Fruit fly (Drosophila melanogaster): ENCODE measurements around the gene CG31676.

CG31676 gene

dm6 chr2L:20840462-20841038 is at the start of gene CG31676 (continued):
- TF ChIP-seq Meics (GFP tag; optimal IDR thresholded peaks at IDR 0.05) (peak; percentile 52), CG11247 (GFP tag; IDR thresholded peaks at IDR 0.05) (peak; percentile 11; the same call in 1 of the 2 replicates), hbn (GFP tag; IDR thresholded peaks at IDR 0.05; ENCODE audit: partially characterized antibody) (no peak), luna (GFP tag; optimal IDR thresholded peaks at IDR 0.05) (peak; percentile 46), CG17385 (GFP tag; optimal IDR thresholded peaks at IDR 0.05) (peak; percentile 12), Fer1 (GFP tag; optimal IDR thresholded peaks at IDR 0.05) (peak; percentile 78), her (GFP tag; optimal IDR thresholded peaks at IDR 0.05) (peak; percentile 24), CG6272 (GFP tag; IDR thresholded peaks at IDR 0.05) (no peak), CG17912 (GFP tag; optimal IDR thresholded peaks at IDR 0.05) (no peak), CG12155 (GFP tag; optimal IDR thresholded peaks at IDR 0.05) (no peak), gce (GFP tag; IDR thresholded peaks at IDR 0.05) (peak; percentile 54; the same call in 2 of the 3 replicates), CG6175 (GFP tag; IDR thresholded peaks at IDR 0.05) (0 out of 3 replicates have a peak, but pooled peaks have one; percentile 23), ftz-f1 (GFP tag; optimal IDR thresholded peaks at IDR 0.05) (no peak), CG17802 (tag; optimal IDR thresholded peaks at IDR 0.05) (no peak), H15 (GFP tag; IDR thresholded peaks at IDR 0.05) (no peak), CG13296 (GFP tag; optimal IDR thresholded peaks at IDR 0.05) (peak; percentile 48), chinmo (GFP tag; IDR thresholded peaks at IDR 0.05; ENCODE audit: partially characterized antibody) (0 out of 4 replicates have a peak, but pooled peaks have one; percentile 22), CG18599 (GFP tag; optimal IDR thresholded peaks at IDR 0.05) (peak; percentile 47), Aef1 (GFP tag; IDR thresholded peaks at IDR 0.05) (no peak), schlank (tag; optimal IDR thresholded peaks at IDR 0.05) (peak; percentile 52), Xrp1 (GFP tag; IDR thresholded peaks at IDR 0.05) (no peak), wdn (GFP tag; IDR thresholded peaks at IDR 0.05) (peak; percentile 40; the same call in 1 of the 2 replicates), ato (GFP tag; IDR thresholded peaks at IDR 0.05; ENCODE audit: partially characterized antibody) (no peak), Hmr (GFP tag; optimal IDR thresholded peaks at IDR 0.05) (peak; percentile 53), CG11696 (GFP tag; IDR thresholded peaks at IDR 0.05) (no peak), CG14050 (GFP tag; IDR thresholded peaks at IDR 0.05) (no peak), BtbVII (GFP tag; optimal IDR thresholded peaks at IDR 0.05) (peak; percentile 42), Dfd (GFP tag; optimal IDR thresholded peaks at IDR 0.05) (no peak), CG12071 (GFP tag; optimal IDR thresholded peaks at IDR 0.05) (peak; percentile 47), pb (GFP tag; optimal IDR thresholded peaks at IDR 0.05) (no peak), Trl (optimal IDR thresholded peaks at IDR 0.05) (peak; percentile 5 to 15), Trl (GFP tag; optimal IDR thresholded peaks at IDR 0.05) (no peak), cg (GFP tag; optimal IDR thresholded peaks at IDR 0.05) (no peak), CG15269 (tag; optimal IDR thresholded peaks at IDR 0.05) (no peak), odd (GFP tag; optimal IDR thresholded peaks at IDR 0.05) (peak; percentile 37), Antp (GFP tag; optimal IDR thresholded peaks at IDR 0.05) (no peak), CG14441 (GFP tag; IDR thresholded peaks at IDR 0.05) (no peak), sug (tag; optimal IDR thresholded peaks at IDR 0.05) (peak; percentile 4), CG6854 (GFP tag; optimal IDR thresholded peaks at IDR 0.05) (peak; percentile 45), CG17568 (GFP tag; optimal IDR thresholded peaks at IDR 0.05) (peak; percentile 33), aop (GFP tag; IDR thresholded peaks at IDR 0.05) (no peak), CG34422 (GFP tag; IDR thresholded peaks at IDR 0.05) (no peak), zf30C (GFP tag; optimal IDR thresholded peaks at IDR 0.05) (no peak), B-H2 (GFP tag; optimal IDR thresholded peaks at IDR 0.05) (peak; percentile 73), Rfx (GFP tag; IDR thresholded peaks at IDR 0.05) (peak; percentile 51; the same call in 1 of the 2 replicates), CG9932 (GFP tag; IDR thresholded peaks at IDR 0.05) (no peak; the same call in 1 of the 2 replicates), gcm (GFP tag; optimal IDR thresholded peaks at IDR 0.05) (no peak), toy (GFP tag; IDR thresholded peaks at IDR 0.05) (no peak), CrebB (tag; optimal IDR thresholded peaks at IDR 0.05) (peak; percentile 54), CG3281 (GFP tag; optimal IDR thresholded peaks at IDR 0.05) (peak; percentile 56), mirr (GFP tag; optimal IDR thresholded peaks at IDR 0.05) (peak; percentile 69)

Data from whole organism, embryonic.